Worm (Caenorhabditis elegans) whole organism, late embryonic: ENCODE results near the gene ucr-2.3.

Experiments
- K02D7.2 ChIP-seq: sonication (generic microtip); optimal IDR thresholded peaks from 2 replicates; lab custom pipeline; 2017; ENCODE audit warnings: mild to moderate bottlenecking, missing genetic modification characterization, missing compliant biosample characterization
- ceh-6 ChIP-seq: fragments of 200-800 bp; sonication (Bioruptor generic); optimal IDR thresholded peaks from 2 replicates; lab custom pipeline; 2018; ENCODE audit warnings: mild to moderate bottlenecking, missing genetic modification characterization, missing compliant biosample characterization
- dmd-4 ChIP-seq: sonication (generic microtip); optimal IDR thresholded peaks from 2 replicates; lab custom pipeline; 2016; ENCODE audit warnings: borderline replicate concordance, missing genetic modification characterization, missing compliant biosample characterization
- ets-4 ChIP-seq: sonication (generic microtip); optimal IDR thresholded peaks from 2 replicates; lab custom pipeline; 2016; ENCODE audit warnings: missing genetic modification characterization, missing compliant biosample characterization
- fkh-6 ChIP-seq: sonication (generic microtip); optimal IDR thresholded peaks from 2 replicates; lab custom pipeline; 2016; ENCODE audit warnings: missing genetic modification characterization, missing compliant biosample characterization
- hlh-6 ChIP-seq: sonication (generic microtip); optimal IDR thresholded peaks from 2 replicates; lab custom pipeline; 2016; ENCODE audit warnings: missing genotype, missing genetic modification characterization, missing compliant biosample characterization
- lin-11 ChIP-seq: fragments of 200-800 bp; sonication (Bioruptor generic); optimal IDR thresholded peaks from 2 replicates; lab custom pipeline; 2018; ENCODE audit warnings: mild to moderate bottlenecking, missing genetic modification characterization, missing compliant biosample characterization
- pat-9 ChIP-seq: fragments of 200-800 bp; sonication (Bioruptor generic); optimal IDR thresholded peaks from 2 replicates; lab custom pipeline; 2018; ENCODE audit warnings: mild to moderate bottlenecking, missing genetic modification characterization, moderate library complexity, missing compliant biosample characterization
- pqm-1 ChIP-seq: sonication (generic microtip); optimal IDR thresholded peaks from 2 replicates; lab custom pipeline; 2016; ENCODE audit warnings: missing genetic modification characterization, missing compliant biosample characterization
- pros-1 ChIP-seq: fragments of 150-350 bp; optimal IDR thresholded peaks from 2 replicates; lab custom pipeline; 2014; ENCODE audit warnings: missing biosample characterization, missing genetic modification reagents, missing genetic modification characterization
- sox-4 ChIP-seq: sonication (generic microtip); optimal IDR thresholded peaks from 2 replicates; lab custom pipeline; 2017; ENCODE audit warnings: mild to moderate bottlenecking, missing genetic modification characterization, inconsistent platforms, missing compliant biosample characterization
- unc-55 ChIP-seq: sonication (generic microtip); optimal IDR thresholded peaks from 2 replicates; lab custom pipeline; 2017; ENCODE audit warnings: missing biosample characterization, missing genetic modification reagents, missing genetic modification characterization

DNA sequence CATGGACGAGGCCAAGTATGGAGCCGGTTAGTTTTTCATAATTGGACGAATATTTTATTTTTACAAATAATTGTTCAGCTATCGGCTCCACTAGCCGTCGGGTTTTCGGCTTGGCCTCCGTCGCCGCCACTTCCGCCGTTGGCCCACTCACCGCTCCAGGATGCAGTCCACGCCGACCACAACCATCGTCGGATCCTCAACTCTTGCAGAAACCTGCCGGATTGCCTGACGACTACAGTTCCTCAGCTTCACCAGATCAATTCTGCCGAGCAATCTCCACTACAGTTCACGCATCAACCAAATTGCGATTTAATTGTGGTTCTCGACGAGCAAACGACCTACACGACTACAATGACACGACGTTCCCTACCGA lies 45.2 kb upstream of the ucr-2.3 start:
- TF ChIP-seq dmd-4 (tag; lab: Kevin White, UChicago), result no peak
- TF ChIP-seq ets-4 (tag; lab: Kevin White, UChicago), result no peak
- TF ChIP-seq fkh-6, result no peak
- no peak for TF ChIP-seq lin-11
- no peak for TF ChIP-seq pat-9 (tag; lab: Kevin White, UChicago)
- no peak for TF ChIP-seq ceh-6 (GFP tag; lab: Kevin White, UChicago)
- no peak for TF ChIP-seq unc-55 (GFP tag; lab: Kevin White, UChicago)
- no peak for TF ChIP-seq sox-4
- TF ChIP-seq pqm-1 (tag; lab: Kevin White, UChicago), result no peak
- no peak for TF ChIP-seq pros-1 (tag; lab: Kevin White, UChicago)
- no peak for TF ChIP-seq hlh-6
- TF ChIP-seq K02D7.2 (tag; lab: Kevin White, UChicago), result no peak
